Worm (Caenorhabditis elegans) whole organism, late embryonic: Measurements from ENCODE around the gene hot-3.

Source experiments
- C08G9.2 ChIP-seq: sonication (generic microtip); optimal IDR thresholded peaks from 2 replicates; lab custom pipeline; 2016; ENCODE audit warnings: mild to moderate bottlenecking, missing genetic modification characterization, moderate library complexity, missing compliant biosample characterization
- K09A11.1 ChIP-seq: sonication (generic microtip); optimal IDR thresholded peaks from 2 replicates; lab custom pipeline; 2017; ENCODE audit warnings: antibody characterized with exemption, mild to moderate bottlenecking, missing genetic modification characterization, missing compliant biosample characterization; ENCODE audit not compliant: insufficient read depth
- ceh-2 ChIP-seq: sonication (generic microtip); optimal IDR thresholded peaks from 2 replicates; lab custom pipeline; 2016; ENCODE audit warnings: missing genotype, missing genetic modification characterization, missing compliant biosample characterization
- ceh-48 ChIP-seq: sonication (generic microtip); optimal IDR thresholded peaks from 2 replicates; lab custom pipeline; 2016; ENCODE audit warnings: missing genetic modification characterization, inconsistent platforms, missing compliant biosample characterization
- fkh-10 ChIP-seq: fragments of 150-350 bp; optimal IDR thresholded peaks from 2 replicates; lab custom pipeline; 2014; ENCODE audit warnings: missing biosample characterization, missing genetic modification reagents, missing genetic modification characterization
- hlh-30 ChIP-seq: sonication (generic microtip); optimal IDR thresholded peaks from 2 replicates; lab custom pipeline; 2017; ENCODE audit warnings: antibody characterized with exemption, missing genetic modification characterization, missing compliant biosample characterization; ENCODE audit not compliant: insufficient read depth
- lin-11 ChIP-seq: fragments of 200-800 bp; sonication (Bioruptor generic); optimal IDR thresholded peaks from 2 replicates; lab custom pipeline; 2018; ENCODE audit warnings: mild to moderate bottlenecking, missing genetic modification characterization, missing compliant biosample characterization
- pag-3 ChIP-seq: sonication (generic microtip); optimal IDR thresholded peaks from 2 replicates; lab custom pipeline; 2016; ENCODE audit warnings: missing compliant biosample characterization, missing genetic modification characterization, borderline replicate concordance
- pha-4 ChIP-seq: fragments of 150-350 bp; optimal IDR thresholded peaks from 2 replicates; lab custom pipeline; 2018; ENCODE audit warnings: missing biosample characterization, missing genetic modification reagents, missing genetic modification characterization
- unc-3 ChIP-seq, 2 experiments: fragments of 200-800 bp in 1 of 2; sonication (Bioruptor generic) in 1 of 2; sonication (generic microtip) in 1 of 2; conservative IDR thresholded peaks in 1 of 2; optimal IDR thresholded peaks in 1 of 2; 2 replicates each; pipeline versions ENCODE4 v1.3.6 to Lab custom; 2016 to 2022; ENCODE audit warnings: missing compliant biosample characterization in 2 of 2, missing genetic modification characterization in 2 of 2, missing genetic modification reagents in 1 of 2

ce11 chrII:13896279-13896774 lies 35.5 kb downstream of the hot-3 start:
- no peak for TF ChIP-seq ceh-48 (tag; lab: Kevin White, UChicago)
- no peak for TF ChIP-seq C08G9.2 (tag; lab: Kevin White, UChicago)
- TF ChIP-seq K09A11.1 (tag; lab: Kevin White, UChicago): no peak
- no peak for TF ChIP-seq pha-4
- TF ChIP-seq fkh-10: no peak
- no peak for TF ChIP-seq hlh-30
- no peak for TF ChIP-seq pag-3
- TF ChIP-seq lin-11 (tag; lab: Kevin White, UChicago): no peak
- TF ChIP-seq unc-3 (GFP tag; conservative IDR thresholded peaks at IDR 0.05; lab: Robert Waterston, UW): no peak
- TF ChIP-seq unc-3 (tag; optimal IDR thresholded peaks at IDR 0.05; lab: Kevin White, UChicago): no peak
- no peak for TF ChIP-seq ceh-2 (tag; lab: Kevin White, UChicago)
